Worm (Caenorhabditis elegans) whole organism, L1 larva: ENCODE measurements around the gene F01D5.3.

Experiments used
- C16A3.4 ChIP-seq: fragments of 150-350 bp; optimal IDR thresholded peaks from 2 replicates; lab custom pipeline; 2014; ENCODE audit warnings: missing biosample characterization, missing genetic modification characterization
- C34B4.2 ChIP-seq: sonication (generic microtip); optimal IDR thresholded peaks from 2 replicates; lab custom pipeline; 2017; ENCODE audit warnings: mild to moderate bottlenecking, missing genetic modification characterization, missing compliant biosample characterization
- F16B12.6 ChIP-seq: fragments of 150-350 bp; optimal IDR thresholded peaks from 2 replicates; lab custom pipeline; 2014; ENCODE audit warnings: missing biosample characterization, missing genetic modification characterization
- ama-1 ChIP-seq: fragments of 150-350 bp; optimal IDR thresholded peaks from 2 replicates; lab custom pipeline; 2014
- ceh-8 ChIP-seq: fragments of 200-800 bp; sonication (Bioruptor generic); optimal IDR thresholded peaks from 2 replicates; lab custom pipeline; 2018; ENCODE audit warnings: mild to moderate bottlenecking, missing genetic modification characterization, moderate library complexity, missing compliant biosample characterization
- ceh-90 ChIP-seq: sonication (generic microtip); optimal IDR thresholded peaks from 2 replicates; lab custom pipeline; 2016; ENCODE audit warnings: missing genetic modification characterization, missing compliant biosample characterization
- ces-1 ChIP-seq: fragments of 150-350 bp; optimal IDR thresholded peaks from 2 replicates; lab custom pipeline; 2014; ENCODE audit warnings: missing biosample characterization, missing genetic modification reagents, missing genetic modification characterization
- dpl-1 ChIP-seq, 3 experiments: fragments of 150-350 bp in 2 of 3; sonication (generic microtip) in 1 of 3; optimal IDR thresholded peaks; 2 replicates each; lab custom pipeline; 2014 to 2017; ENCODE audit warnings: missing biosample characterization in 3 of 3, missing genetic modification characterization in 3 of 3, missing genetic modification reagents in 3 of 3
- dsc-1 ChIP-seq: sonication (generic microtip); optimal IDR thresholded peaks from 2 replicates; lab custom pipeline; 2016; ENCODE audit warnings: mild to moderate bottlenecking, missing genetic modification characterization, missing compliant biosample characterization
- efl-1 ChIP-seq, 4 experiments: fragments of 150-350 bp; optimal IDR thresholded peaks in 3 of 4; peaks in 1 of 4; 1 replicate in 1 of 4; 2 replicates in 3 of 4; lab custom pipeline; 2014; ENCODE audit warnings: missing biosample characterization in 2 of 4, missing genetic modification characterization in 2 of 4, missing genetic modification reagents in 2 of 4
- efl-3 ChIP-seq: fragments of 200-800 bp; sonication (Bioruptor generic); optimal IDR thresholded peaks from 2 replicates; lab custom pipeline; 2018; ENCODE audit warnings: mild to moderate bottlenecking, missing genetic modification characterization, missing compliant biosample characterization
- egl-13 ChIP-seq: sonication (generic microtip); optimal IDR thresholded peaks from 2 replicates; lab custom pipeline; 2016; ENCODE audit warnings: missing genotype, missing genetic modification reagents, missing genetic modification characterization, missing compliant biosample characterization
- elt-2 ChIP-seq: sonication (generic microtip); optimal IDR thresholded peaks from 2 replicates; lab custom pipeline; 2016; ENCODE audit warnings: missing genetic modification characterization, mild to moderate bottlenecking, inconsistent platforms, missing compliant biosample characterization, missing genetic modification reagents
- fkh-10 ChIP-seq: sonication (generic microtip); optimal IDR thresholded peaks from 2 replicates; lab custom pipeline; 2017; ENCODE audit warnings: missing biosample characterization, missing genetic modification reagents, missing genetic modification characterization
- fkh-4 ChIP-seq: sonication (generic microtip); optimal IDR thresholded peaks from 2 replicates; lab custom pipeline; 2016; ENCODE audit warnings: missing compliant biosample characterization, missing genetic modification characterization, borderline replicate concordance
- fkh-8 ChIP-seq: sonication (generic microtip); optimal IDR thresholded peaks from 2 replicates; lab custom pipeline; 2016; ENCODE audit warnings: mild to moderate bottlenecking, missing genetic modification characterization, missing compliant biosample characterization
- fos-1 ChIP-seq: fragments of 150-350 bp; optimal IDR thresholded peaks from 2 replicates; lab custom pipeline; 2014; ENCODE audit warnings: missing biosample characterization, missing genetic modification characterization
- hlh-17 ChIP-seq: fragments of 200-800 bp; sonication (Bioruptor generic); optimal IDR thresholded peaks from 2 replicates; lab custom pipeline; 2018; ENCODE audit warnings: missing genetic modification characterization, mild to moderate bottlenecking, missing compliant biosample characterization, moderate library complexity, borderline replicate concordance
- hlh-4 ChIP-seq: sonication (generic microtip); optimal IDR thresholded peaks from 2 replicates; lab custom pipeline; 2016; ENCODE audit warnings: mild to moderate bottlenecking, missing genetic modification characterization, missing compliant biosample characterization
- hpl-2 ChIP-seq: fragments of 150-350 bp; optimal IDR thresholded peaks from 2 replicates; lab custom pipeline; 2014; ENCODE audit warnings: missing biosample characterization, missing genetic modification reagents, missing genetic modification characterization
- isw-1 ChIP-seq: fragments of 200-800 bp; sonication (Bioruptor generic); IDR thresholded peaks from 2 replicates; pipeline ENCODE4 v1.3.6; 2022; ENCODE audit warnings: missing genetic modification characterization, missing compliant biosample characterization
- jun-1 ChIP-seq: fragments of 150-350 bp; optimal IDR thresholded peaks from 2 replicates; lab custom pipeline; 2014; ENCODE audit warnings: missing biosample characterization, missing genetic modification reagents, missing genetic modification characterization
- mab-9 ChIP-seq: fragments of 200-800 bp; sonication (Bioruptor generic); IDR thresholded peaks from 2 replicates; pipeline ENCODE4 v1.3.6; 2022; ENCODE audit warnings: missing genetic modification reagents, missing genetic modification characterization, missing compliant biosample characterization
- mdl-1 ChIP-seq, 2 experiments: fragments of 150-350 bp; optimal IDR thresholded peaks; 2 replicates each; lab custom pipeline; 2014 to 2017; ENCODE audit warnings: missing biosample characterization in 2 of 2, missing genetic modification characterization in 2 of 2, inconsistent platforms in 1 of 2
- mef-2 ChIP-seq: fragments of 150-350 bp; optimal IDR thresholded peaks from 2 replicates; lab custom pipeline; 2014; ENCODE audit warnings: missing biosample characterization, missing genetic modification characterization
- mep-1 ChIP-seq: fragments of 150-350 bp; optimal IDR thresholded peaks from 2 replicates; lab custom pipeline; 2014; ENCODE audit warnings: missing biosample characterization, missing genetic modification characterization
- nhr-11 ChIP-seq: fragments of 150-350 bp; optimal IDR thresholded peaks from 2 replicates; lab custom pipeline; 2014; ENCODE audit warnings: missing biosample characterization, missing genetic modification characterization
- nhr-12 ChIP-seq: sonication (generic microtip); optimal IDR thresholded peaks from 2 replicates; lab custom pipeline; 2017; ENCODE audit warnings: missing biosample characterization, missing genetic modification characterization
- nhr-19 ChIP-seq: fragments of 200-800 bp; sonication (Bioruptor generic); conservative IDR thresholded peaks from 2 replicates; pipeline ENCODE4 v1.3.6; 2022; ENCODE audit warnings: missing genetic modification characterization, missing compliant biosample characterization
- nhr-20 ChIP-seq: sonication (generic microtip); optimal IDR thresholded peaks from 2 replicates; lab custom pipeline; 2016; ENCODE audit warnings: mild to moderate bottlenecking, missing genetic modification characterization, missing compliant biosample characterization
- nhr-237 ChIP-seq: fragments of 150-350 bp; optimal IDR thresholded peaks from 2 replicates; lab custom pipeline; 2014; ENCODE audit warnings: missing biosample characterization, missing genetic modification characterization
- nhr-47 ChIP-seq: sonication (generic microtip); optimal IDR thresholded peaks from 2 replicates; lab custom pipeline; 2016; ENCODE audit warnings: mild to moderate bottlenecking, missing genetic modification characterization, moderate library complexity, missing compliant biosample characterization
- nhr-71 ChIP-seq: sonication (generic microtip); optimal IDR thresholded peaks from 2 replicates; lab custom pipeline; 2016; ENCODE audit warnings: mild to moderate bottlenecking, missing genetic modification characterization, moderate library complexity, missing compliant biosample characterization
- nhr-76 ChIP-seq: sonication (generic microtip); optimal IDR thresholded peaks from 2 replicates; lab custom pipeline; 2017; ENCODE audit warnings: missing biosample characterization, missing genetic modification characterization
- nhr-77 ChIP-seq: fragments of 150-350 bp; optimal IDR thresholded peaks from 2 replicates; lab custom pipeline; 2014; ENCODE audit warnings: missing biosample characterization, missing genetic modification characterization
- nhr-84 ChIP-seq: sonication (generic microtip); optimal IDR thresholded peaks from 2 replicates; lab custom pipeline; 2017; ENCODE audit warnings: missing biosample characterization, missing genetic modification characterization
- nhr-85 ChIP-seq: sonication (generic microtip); peaks from one replicate; lab custom pipeline; 2016; ENCODE audit warnings: missing genetic modification characterization, inconsistent platforms, missing compliant biosample characterization
- nhr-90 ChIP-seq: sonication (generic microtip); optimal IDR thresholded peaks from 2 replicates; lab custom pipeline; 2016; ENCODE audit warnings: mild to moderate bottlenecking, missing genetic modification characterization, missing compliant biosample characterization; ENCODE audit not compliant: poor library complexity
- pax-3 ChIP-seq: fragments of 200-800 bp; sonication (Bioruptor generic); optimal IDR thresholded peaks from 2 replicates; lab custom pipeline; 2018; ENCODE audit warnings: mild to moderate bottlenecking, missing genetic modification characterization, moderate library complexity, missing compliant biosample characterization
- sox-4 ChIP-seq: sonication (generic microtip); optimal IDR thresholded peaks from 2 replicates; lab custom pipeline; 2016; ENCODE audit warnings: missing genetic modification characterization, missing compliant biosample characterization
- sup-37 ChIP-seq: fragments of 200-800 bp; sonication (Bioruptor generic); optimal IDR thresholded peaks from 2 replicates; lab custom pipeline; 2018; ENCODE audit warnings: mild to moderate bottlenecking, missing genetic modification characterization, missing compliant biosample characterization
- swsn-7 ChIP-seq: sonication (generic microtip); optimal IDR thresholded peaks from 2 replicates; lab custom pipeline; 2016; ENCODE audit warnings: missing genetic modification characterization, missing compliant biosample characterization
- tbx-2 ChIP-seq: sonication (generic microtip); optimal IDR thresholded peaks from 2 replicates; lab custom pipeline; 2016; ENCODE audit warnings: missing genetic modification characterization, missing compliant biosample characterization
- tlp-1 ChIP-seq: fragments of 150-350 bp; optimal IDR thresholded peaks from 2 replicates; lab custom pipeline; 2014; ENCODE audit warnings: missing biosample characterization, missing genetic modification characterization
- unc-130 ChIP-seq: fragments of 150-350 bp; optimal IDR thresholded peaks from 2 replicates; lab custom pipeline; 2017; ENCODE audit warnings: missing biosample characterization, missing genetic modification characterization, inconsistent platforms
- unc-62 ChIP-seq: fragments of 150-350 bp; optimal IDR thresholded peaks from 2 replicates; lab custom pipeline; 2014; ENCODE audit warnings: missing biosample characterization, missing genetic modification reagents, missing genetic modification characterization
- unc-86 ChIP-seq: sonication (generic microtip); optimal IDR thresholded peaks from 2 replicates; lab custom pipeline; 2016; ENCODE audit warnings: missing genetic modification characterization, missing compliant biosample characterization
- vab-15 ChIP-seq: sonication (generic microtip); optimal IDR thresholded peaks from 2 replicates; lab custom pipeline; 2017; ENCODE audit warnings: missing genotype, mild to moderate bottlenecking, missing genetic modification characterization, missing compliant biosample characterization

F01D5.3 gene

DNA sequence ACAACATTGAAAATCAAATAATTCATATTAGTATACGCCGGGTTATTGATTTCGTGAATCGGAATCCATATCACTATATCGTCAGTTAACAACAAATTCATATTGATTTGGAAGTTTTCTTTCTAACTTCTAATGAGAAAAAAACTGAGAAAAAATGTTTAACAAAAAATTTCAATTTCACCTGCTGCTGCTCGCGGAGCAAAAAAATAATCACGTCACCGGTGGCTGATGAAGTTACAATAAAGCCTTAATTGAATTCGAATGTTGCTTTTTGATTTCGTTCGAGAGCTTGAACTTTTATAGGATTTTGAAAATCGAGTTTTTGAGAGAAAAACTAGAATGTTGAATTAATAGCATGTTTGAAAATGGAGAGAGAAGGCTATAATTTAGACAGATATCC, 31.0 kb downstream of the F01D5.3 start, which contains the start of gene sre-43:
Gene sre-43, minus strand, starts transcription at position 101 of the 400 bp plus-strand sequence.
- TF ChIP-seq efl-1 (optimal IDR thresholded peaks at IDR 0.05; lab: Kevin White, UChicago), result no peak
- peak in 1 of 2 experiments; percentile 48 for TF ChIP-seq efl-1 (GFP tag; optimal IDR thresholded peaks at IDR 0.05 in 1 of 2; lab: Kevin White, UChicago)
- TF ChIP-seq mdl-1 (tag; optimal IDR thresholded peaks at IDR 0.05; lab: Kevin White, UChicago), result no peak
- TF ChIP-seq, all 84 proteins: peak for 1

DNA sequence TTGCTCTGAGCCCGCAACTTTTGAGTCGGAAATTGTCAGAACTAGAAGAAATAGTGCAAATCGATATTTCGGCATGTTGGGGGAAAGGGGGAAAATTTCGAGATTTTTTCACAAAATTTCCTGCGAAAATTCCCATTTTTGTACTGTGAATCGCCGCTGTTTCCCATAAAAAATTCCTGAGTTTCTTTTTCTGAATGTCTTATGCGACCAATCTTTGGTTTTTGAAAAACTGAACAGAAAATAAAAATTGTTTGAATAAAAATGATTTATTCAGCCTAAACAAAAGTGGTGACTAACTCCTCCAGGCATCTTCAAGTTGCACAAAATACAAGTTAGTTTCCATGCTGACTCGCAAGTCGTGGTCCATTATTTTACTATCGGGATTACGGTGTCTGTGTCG, 33.7 kb downstream of the F01D5.3 start, which contains the start of gene W07G1.7:
Gene W07G1.7, minus strand, starts transcription at position 101 of the 400 bp plus-strand sequence.
- TF ChIP-seq nhr-90 (no peak), ceh-90 (tag; lab: Kevin White, UChicago) (no peak), hlh-4 (tag; lab: Kevin White, UChicago) (no peak), dpl-1 (GFP tag; optimal IDR thresholded peaks at IDR 0.05; lab: Kevin White, UChicago) (no peak), fos-1 (tag; lab: Kevin White, UChicago) (no peak), efl-1 (optimal IDR thresholded peaks at IDR 0.05; lab: Kevin White, UChicago) (no peak), efl-1 (GFP tag; optimal IDR thresholded peaks at IDR 0.05 in 1 of 2; lab: Kevin White, UChicago) (no peak), egl-13 (tag; lab: Kevin White, UChicago) (no peak), nhr-19 (GFP tag; lab: Robert Waterston, UW) (no peak), nhr-237 (tag; lab: Kevin White, UChicago) (no peak), nhr-85 (tag; lab: Kevin White, UChicago) (no peak), F16B12.6 (no peak), sox-4 (tag; lab: Kevin White, UChicago) (no peak), swsn-7 (tag; lab: Kevin White, UChicago) (no peak), mab-9 (no peak), C34B4.2 (tag; lab: Kevin White, UChicago) (no peak), C16A3.4 (tag; lab: Kevin White, UChicago) (no peak), vab-15 (tag; lab: Kevin White, UChicago) (no peak), nhr-77 (tag; lab: Kevin White, UChicago) (no peak), nhr-84 (tag; lab: Kevin White, UChicago) (no peak)

DNA sequence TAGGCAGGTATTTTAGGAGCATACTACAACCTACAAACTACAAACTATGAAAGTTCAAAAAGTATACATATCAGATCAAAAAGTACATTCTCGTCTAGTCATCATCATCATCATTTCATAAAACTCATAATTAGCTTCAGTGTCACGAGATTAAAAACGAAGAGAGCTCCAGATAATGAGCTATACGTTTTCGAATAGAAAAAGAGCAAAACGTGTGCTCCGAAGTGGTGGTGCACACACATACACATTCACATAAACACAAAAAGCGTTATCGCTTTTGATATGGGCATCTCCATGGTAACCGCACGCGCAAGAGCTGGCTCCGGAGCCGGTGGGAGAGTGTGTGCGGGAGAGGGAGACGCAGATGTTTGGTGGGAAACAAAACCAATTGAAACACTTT, 35.6 kb downstream of the F01D5.3 start:
- TF ChIP-seq nhr-11 (tag; lab: Kevin White, UChicago) (no peak), egl-13 (tag; lab: Kevin White, UChicago) (no peak), mep-1 (tag; lab: Kevin White, UChicago) (no peak), nhr-47 (peak; percentile 26), unc-130 (no peak), pax-3 (no peak), hlh-17 (GFP tag; lab: Kevin White, UChicago) (no peak), nhr-71 (tag; lab: Kevin White, UChicago) (peak; percentile 49), ceh-90 (tag; lab: Kevin White, UChicago) (no peak), nhr-90 (no peak), vab-15 (tag; lab: Kevin White, UChicago) (no peak), unc-86 (tag; lab: Kevin White, UChicago) (no peak), efl-3 (no peak), ceh-8 (GFP tag; lab: Kevin White, UChicago) (peak; percentile 17), hpl-2 (GFP tag; lab: Kevin White, UChicago) (no peak), nhr-20 (tag; lab: Kevin White, UChicago) (peak; percentile 2), nhr-19 (GFP tag; lab: Robert Waterston, UW) (no peak), ama-1 (lab: Kevin White, UChicago) (no peak), fkh-4 (tag; lab: Kevin White, UChicago) (no peak), mef-2 (tag; lab: Kevin White, UChicago) (no peak), sup-37 (GFP tag; lab: Kevin White, UChicago) (no peak), tlp-1 (tag; lab: Kevin White, UChicago) (no peak), ces-1 (GFP tag; lab: Kevin White, UChicago) (no peak), nhr-12 (no peak), dpl-1 (GFP tag; optimal IDR thresholded peaks at IDR 0.05; lab: Kevin White, UChicago) (no peak), swsn-7 (tag; lab: Kevin White, UChicago) (peak; percentile 7), tbx-2 (tag; lab: Kevin White, UChicago) (no peak), isw-1 (GFP tag; lab: Robert Waterston, UW) (no peak), C34B4.2 (tag; lab: Kevin White, UChicago) (no peak), fkh-10 (GFP tag; lab: Kevin White, UChicago) (peak; percentile 15), nhr-84 (tag; lab: Kevin White, UChicago) (no peak), jun-1 (tag; lab: Kevin White, UChicago) (peak; percentile 12), unc-62 (GFP tag; lab: Kevin White, UChicago) (no peak), nhr-76 (tag; lab: Kevin White, UChicago) (no peak), fkh-8 (tag; lab: Kevin White, UChicago) (peak; percentile 87), elt-2 (tag; lab: Kevin White, UChicago) (no peak), dsc-1 (tag; lab: Kevin White, UChicago) (peak; percentile 67)
